Fruit fly (Drosophila melanogaster) S2 (cell line): ENCODE data around the gene Ada1-1.

Experiments used
- CG8478 ChIP-seq: fragments of >200 bp; optimal IDR thresholded peaks from 2 replicates; lab custom pipeline; 2018
- CTCF ChIP-seq, 2 experiments: fragments of >200 bp; optimal IDR thresholded peaks; 2 replicates each; lab custom pipeline; 2018

- TF ChIP-seq CG8478 (no peak), CTCF (optimal IDR thresholded peaks at IDR 0.05; lab: Kevin White, UChicago) (no peak)
Observed at dm6 chr2L:12028102-12028501, 31.5 kb downstream of the Ada1-1 start.
